Worm (Caenorhabditis elegans) whole organism, L1 larva: Measurements from ENCODE around the gene T22F3.8.

Experiments
- alr-1 ChIP-seq: fragments of 200-800 bp; sonication (Bioruptor generic); optimal IDR thresholded peaks from 2 replicates; lab custom pipeline; 2018; ENCODE audit warnings: borderline replicate concordance, mild to moderate bottlenecking, missing genetic modification characterization, missing compliant biosample characterization
- ets-5 ChIP-seq: fragments of 200-800 bp; sonication (Bioruptor generic); IDR thresholded peaks from 2 replicates; pipeline ENCODE4 v1.3.6; 2022; ENCODE audit warnings: missing genetic modification characterization, missing compliant biosample characterization
- fkh-4 ChIP-seq: sonication (generic microtip); optimal IDR thresholded peaks from 2 replicates; lab custom pipeline; 2016; ENCODE audit warnings: missing compliant biosample characterization, missing genetic modification characterization, borderline replicate concordance
- lin-13 ChIP-seq: fragments of 150-350 bp; optimal IDR thresholded peaks from 2 replicates; lab custom pipeline; 2014; ENCODE audit warnings: missing biosample characterization, missing genetic modification reagents, missing genetic modification characterization
- nhr-76 ChIP-seq: sonication (generic microtip); optimal IDR thresholded peaks from 2 replicates; lab custom pipeline; 2017; ENCODE audit warnings: missing biosample characterization, missing genetic modification characterization
- nhr-77 ChIP-seq: fragments of 150-350 bp; optimal IDR thresholded peaks from 2 replicates; lab custom pipeline; 2014; ENCODE audit warnings: missing biosample characterization, missing genetic modification characterization
- sox-4 ChIP-seq: sonication (generic microtip); optimal IDR thresholded peaks from 2 replicates; lab custom pipeline; 2016; ENCODE audit warnings: missing genetic modification characterization, missing compliant biosample characterization

DNA sequence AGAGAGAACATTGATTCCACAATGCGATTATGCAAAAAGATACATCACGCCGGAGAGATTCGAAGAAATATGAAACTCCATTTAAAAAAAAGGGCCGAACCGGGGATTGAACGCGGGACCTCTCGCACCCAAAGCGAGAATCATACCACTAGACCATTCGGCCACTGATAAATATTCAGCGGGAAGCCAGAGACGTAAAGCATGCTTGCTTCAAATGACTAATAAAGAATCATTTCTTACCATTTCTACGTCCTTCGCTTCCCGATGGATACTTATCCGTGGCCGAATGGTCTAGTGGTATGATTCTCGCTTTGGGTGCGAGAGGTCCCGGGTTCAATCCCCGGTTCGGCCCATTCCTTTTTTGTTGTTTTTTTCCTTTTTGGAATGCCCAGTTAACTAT is 17.0 kb downstream of the T22F3.8 start:
- TF ChIP-seq fkh-4 (tag; lab: Kevin White, UChicago) (no peak), sox-4 (tag; lab: Kevin White, UChicago) (no peak), alr-1 (tag; lab: Kevin White, UChicago) (no peak), lin-13 (GFP tag; lab: Kevin White, UChicago) (no peak), ets-5 (GFP tag; lab: Robert Waterston, UW) (no peak), nhr-76 (no peak), nhr-77 (no peak)
